Worm (Caenorhabditis elegans): ENCODE measurements around the gene cut-5.

ce11 chrX:10372556-10372955 is 34.6 kb upstream of the cut-5 start, which contains the start of gene Y49A10A.2:
- TF ChIP-seq flt-1 (GFP tag; IDR thresholded peaks at IDR 0.05), result no peak; the same call in 1 of the 2 replicates
- no peak for TF ChIP-seq ref-1 (GFP tag; conservative IDR thresholded peaks at IDR 0.05)
- TF ChIP-seq ztf-29 (GFP tag; IDR thresholded peaks at IDR 0.05), result no peak
- TF ChIP-seq med-1 (GFP tag; optimal IDR thresholded peaks at IDR 0.05; ENCODE audit: insufficient read depth), result no peak
- TF ChIP-seq T22C8.4 (GFP tag; IDR thresholded peaks at IDR 0.05), result no peak
- TF ChIP-seq klf-2 (GFP tag; conservative IDR thresholded peaks at IDR 0.05), result no peak

Measured in whole organism, midembryonic.